Fruit fly (Drosophila melanogaster) whole organism, embryonic: ENCODE measurements around the gene RhoGAP93B.

Source experiments
- CG15696 ChIP-seq: fragments of 200-800 bp; sonication (Bioruptor generic); optimal IDR thresholded peaks from 2 replicates; lab custom pipeline; 2019; ENCODE audit warnings: missing biosample characterization, mild to moderate bottlenecking, missing genetic modification characterization, moderate library complexity
- CG6175 ChIP-seq: fragments of 200-800 bp; sonication (Bioruptor generic); IDR thresholded peaks from 3 replicates; pipeline ENCODE4 v1.3.6; 2022; ENCODE audit warnings: missing biosample characterization, missing genetic modification characterization
- CG9817 ChIP-seq: fragments of 200-800 bp; sonication (Bioruptor generic); optimal IDR thresholded peaks from 2 replicates; lab custom pipeline; 2018; ENCODE audit warnings: missing biosample characterization, mild to moderate bottlenecking, missing genetic modification characterization, moderate library complexity
- CkIIα-i1 ChIP-seq: fragments of 200-800 bp; sonication (Bioruptor generic); IDR thresholded peaks from 2 replicates; pipeline ENCODE4 v1.3.6; 2022; ENCODE audit warnings: missing biosample characterization, missing genetic modification characterization
- D19B ChIP-seq: fragments of 200-800 bp; sonication (Bioruptor generic); optimal IDR thresholded peaks from 2 replicates; lab custom pipeline; 2017; ENCODE audit warnings: missing biosample characterization, mild to moderate bottlenecking, missing genetic modification characterization
- Dip2 ChIP-seq: fragments of 200-800 bp; sonication (Bioruptor generic); IDR thresholded peaks from 2 replicates; pipeline ENCODE4 v1.3.6; 2022; ENCODE audit warnings: missing biosample characterization, missing genetic modification characterization
- Ssrp ChIP-seq: fragments of 200-800 bp; sonication (Bioruptor generic); optimal IDR thresholded peaks from 2 replicates; lab custom pipeline; 2018; ENCODE audit warnings: missing biosample characterization, mild to moderate bottlenecking, missing genetic modification characterization, moderate library complexity
- br ChIP-seq: fragments of >200 bp; optimal IDR thresholded peaks from 2 replicates; lab custom pipeline; 2017
- cad ChIP-seq: fragments of >200 bp; optimal IDR thresholded peaks from 2 replicates; lab custom pipeline; 2017; ENCODE audit warnings: missing biosample characterization, missing genetic modification characterization
- eve ChIP-seq, 2 experiments: fragments of >200 bp; optimal IDR thresholded peaks; 2 replicates each; lab custom pipeline; 2017; ENCODE audit warnings: missing biosample characterization in 2 of 2, missing genetic modification characterization in 2 of 2
- gro ChIP-seq: fragments of 200-800 bp; sonication (Bioruptor generic); optimal IDR thresholded peaks from 2 replicates; lab custom pipeline; 2016; ENCODE audit warnings: missing biosample characterization, missing genetic modification characterization
- hb ChIP-seq: fragments of 200-800 bp; sonication (Bioruptor generic); IDR thresholded peaks from 3 replicates; pipeline ENCODE4 v1.3.6; 2022; ENCODE audit warnings: missing biosample characterization, missing genetic modification characterization; ENCODE audit not compliant: partially characterized antibody
- nerfin-2 ChIP-seq: fragments of 200-800 bp; sonication (Bioruptor generic); IDR thresholded peaks from 2 replicates; pipeline ENCODE4 v1.3.6; 2022; ENCODE audit warnings: missing biosample characterization, missing genetic modification characterization; ENCODE audit not compliant: partially characterized antibody

DNA sequence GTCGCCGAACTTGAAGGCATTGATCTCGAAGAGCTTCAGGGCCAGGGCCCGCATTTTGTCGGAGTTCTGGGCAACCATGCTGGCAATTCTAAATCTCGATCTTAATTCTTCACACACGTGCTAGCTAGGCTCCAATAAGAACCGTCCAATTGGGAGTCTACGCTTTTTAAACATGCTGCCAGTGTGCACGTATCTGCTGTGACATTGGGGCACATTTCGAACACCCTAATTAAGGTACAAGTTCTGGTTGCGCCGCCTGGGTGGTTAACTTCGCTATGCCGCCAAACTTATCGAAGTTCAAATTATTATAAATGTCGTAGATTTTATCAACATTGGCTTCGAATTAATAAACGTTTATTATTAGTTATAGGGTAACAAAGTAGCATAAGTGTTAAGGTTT lies 24.5 kb downstream of the RhoGAP93B start, which contains the start of gene r-l:
- TF ChIP-seq nerfin-2 (GFP tag; lab: Robert Waterston, UW) (no peak), CG15696 (tag; lab: Kevin White, UChicago) (no peak), CG6175 (no peak), hb (GFP tag; lab: Robert Waterston, UW) (no peak), Dip2 (GFP tag; lab: Robert Waterston, UW) (no peak), CG9817 (tag; lab: Kevin White, UChicago) (no peak), gro (GFP tag; lab: Kevin White, UChicago) (peak; percentile 47), cad (GFP tag; lab: Kevin White, UChicago) (no peak), CkIIα-i1 (no peak), D19B (GFP tag; lab: Kevin White, UChicago) (no peak), Ssrp (tag; lab: Kevin White, UChicago) (no peak), br (lab: Kevin White, UChicago) (no peak), eve (GFP tag; optimal IDR thresholded peaks at IDR 0.05; lab: Kevin White, UChicago) (no peak)
